Fruit fly (Drosophila melanogaster) whole organism, embryonic: Measurements from ENCODE around the gene CG1998.
A peak's percentile ranks its signal among the peaks of the same experiment; 100 is the strongest.

Source experiments
- Asciz ChIP-seq: fragments of 200-800 bp; sonication (Bioruptor generic); optimal IDR thresholded peaks from 2 replicates; lab custom pipeline; 2017; ENCODE audit warnings: missing biosample characterization, mild to moderate bottlenecking, missing genetic modification characterization, missing genetic modification reagents
- CG11504 ChIP-seq: fragments of 200-800 bp; sonication (Bioruptor generic); optimal IDR thresholded peaks from 3 replicates; lab custom pipeline; 2019; ENCODE audit warnings: missing biosample characterization, mild to moderate bottlenecking, missing genetic modification characterization, moderate library complexity
- CG12104 ChIP-seq: fragments of 200-800 bp; sonication (Bioruptor generic); optimal IDR thresholded peaks from 3 replicates; lab custom pipeline; 2016; ENCODE audit warnings: missing biosample characterization, missing genetic modification characterization
- CG14014 ChIP-seq: fragments of 200-800 bp; sonication (Bioruptor generic); IDR thresholded peaks from 2 replicates; pipeline ENCODE4 v1.3.6; 2022; ENCODE audit warnings: missing biosample characterization, missing genetic modification characterization
- CG15073 ChIP-seq: fragments of 200-800 bp; sonication (Bioruptor generic); optimal IDR thresholded peaks from 2 replicates; lab custom pipeline; 2016; ENCODE audit warnings: missing biosample characterization, missing genetic modification characterization
- CG1529 ChIP-seq: fragments of 200-800 bp; sonication (Bioruptor generic); optimal IDR thresholded peaks from 3 replicates; lab custom pipeline; 2018; ENCODE audit warnings: missing biosample characterization, missing genetic modification characterization
- CG15696 ChIP-seq: fragments of 200-800 bp; sonication (Bioruptor generic); optimal IDR thresholded peaks from 2 replicates; lab custom pipeline; 2019; ENCODE audit warnings: missing biosample characterization, mild to moderate bottlenecking, missing genetic modification characterization, moderate library complexity
- CG17361 ChIP-seq: fragments of 200-800 bp; sonication (Bioruptor generic); IDR thresholded peaks from 3 replicates; pipeline ENCODE4 v1.3.6; 2022; ENCODE audit warnings: missing biosample characterization, missing genetic modification characterization
- CG1792 ChIP-seq: fragments of 200-800 bp; sonication (Bioruptor generic); optimal IDR thresholded peaks from 2 replicates; lab custom pipeline; 2016; ENCODE audit warnings: missing biosample characterization, missing genetic modification characterization
- CG1832 ChIP-seq: fragments of 200-800 bp; sonication (Bioruptor generic); optimal IDR thresholded peaks from 2 replicates; lab custom pipeline; 2017; ENCODE audit warnings: missing biosample characterization, mild to moderate bottlenecking, missing genetic modification characterization, inconsistent platforms
- CG2129 ChIP-seq: fragments of 200-800 bp; sonication (Bioruptor generic); IDR thresholded peaks from 2 replicates; pipeline ENCODE4 v1.3.6; 2022; ENCODE audit warnings: missing biosample characterization, missing genetic modification characterization; ENCODE audit not compliant: partially characterized antibody
- CG32532 ChIP-seq: fragments of 200-800 bp; sonication (Bioruptor generic); IDR thresholded peaks from 2 replicates; pipeline ENCODE4 v1.3.6; 2022; ENCODE audit warnings: missing biosample characterization, missing genetic modification characterization
- CG32767 ChIP-seq: fragments of 200-800 bp; sonication (Bioruptor generic); IDR thresholded peaks from 2 replicates; pipeline ENCODE4 v1.3.6; 2022; ENCODE audit warnings: missing biosample characterization, missing genetic modification characterization
- CG33213 ChIP-seq: fragments of 200-800 bp; sonication (Bioruptor generic); optimal IDR thresholded peaks from 3 replicates; lab custom pipeline; 2016; ENCODE audit warnings: missing biosample characterization, missing genetic modification characterization
- CG34376 ChIP-seq: fragments of 200-800 bp; sonication (Bioruptor generic); optimal IDR thresholded peaks from 2 replicates; lab custom pipeline; 2018; ENCODE audit warnings: missing biosample characterization, mild to moderate bottlenecking, missing genetic modification characterization
- CG4282 ChIP-seq: fragments of 200-800 bp; sonication (Bioruptor generic); optimal IDR thresholded peaks from 2 replicates; lab custom pipeline; 2016; ENCODE audit warnings: missing biosample characterization, missing genetic modification characterization
- CG4730 ChIP-seq: fragments of 200-800 bp; sonication (Bioruptor generic); IDR thresholded peaks from 2 replicates; pipeline ENCODE4 v1.3.6; 2022; ENCODE audit warnings: missing biosample characterization, missing genetic modification characterization
- CG6654 ChIP-seq: fragments of 200-800 bp; sonication (Bioruptor generic); optimal IDR thresholded peaks from 2 replicates; lab custom pipeline; 2017; ENCODE audit warnings: missing biosample characterization, mild to moderate bottlenecking, missing genetic modification characterization
- CG6854 ChIP-seq: fragments of 200-800 bp; sonication (Bioruptor generic); optimal IDR thresholded peaks from 3 replicates; lab custom pipeline; 2017; ENCODE audit warnings: missing biosample characterization, mild to moderate bottlenecking, missing genetic modification characterization
- CG8765 ChIP-seq: fragments of 200-800 bp; sonication (Bioruptor generic); IDR thresholded peaks from 2 replicates; pipeline ENCODE4 v1.3.6; 2022; ENCODE audit warnings: missing biosample characterization, missing genetic modification characterization
- CG8944 ChIP-seq: fragments of 200-800 bp; sonication (Bioruptor generic); optimal IDR thresholded peaks from 3 replicates; lab custom pipeline; 2016; ENCODE audit warnings: missing biosample characterization, missing genetic modification characterization
- CG9727 ChIP-seq: fragments of 200-800 bp; sonication (Bioruptor generic); optimal IDR thresholded peaks from 3 replicates; lab custom pipeline; 2017; ENCODE audit warnings: missing biosample characterization, mild to moderate bottlenecking, missing genetic modification characterization
- Camta ChIP-seq: fragments of 200-800 bp; sonication (Bioruptor generic); optimal IDR thresholded peaks from 2 replicates; lab custom pipeline; 2016; ENCODE audit warnings: missing biosample characterization, missing genetic modification characterization
- CoRest ChIP-seq: fragments of 200-800 bp; sonication (Bioruptor generic); optimal IDR thresholded peaks from 3 replicates; lab custom pipeline; 2018; ENCODE audit warnings: missing biosample characterization, mild to moderate bottlenecking, missing genetic modification characterization, moderate library complexity
- CrebB ChIP-seq: fragments of 200-800 bp; sonication (Bioruptor generic); optimal IDR thresholded peaks from 3 replicates; lab custom pipeline; 2018; ENCODE audit warnings: missing biosample characterization, mild to moderate bottlenecking, missing genetic modification characterization
- D19A ChIP-seq: fragments of 200-800 bp; optimal IDR thresholded peaks from 3 replicates; lab custom pipeline; 2019; ENCODE audit warnings: missing biosample characterization, mild to moderate bottlenecking, missing genetic modification characterization, moderate library complexity
- Eip74EF ChIP-seq, 2 experiments: fragments of 200-800 bp in 1 of 2; fragments of >200 bp in 1 of 2; sonication (Bioruptor generic) in 1 of 2; optimal IDR thresholded peaks; 2 replicates each; lab custom pipeline; 2017 to 2019; ENCODE audit warnings: missing biosample characterization in 2 of 2, missing genetic modification characterization in 2 of 2, mild to moderate bottlenecking in 1 of 2, moderate library complexity in 1 of 2
- Neu2 ChIP-seq: fragments of 200-800 bp; sonication (Bioruptor generic); optimal IDR thresholded peaks from 3 replicates; lab custom pipeline; 2016; ENCODE audit warnings: missing biosample characterization, missing genetic modification characterization, borderline replicate concordance
- Opbp ChIP-seq: fragments of 200-800 bp; sonication (Bioruptor generic); IDR thresholded peaks from 3 replicates; pipeline ENCODE4 v1.3.6; 2022; ENCODE audit warnings: missing biosample characterization, missing genetic modification characterization; ENCODE audit not compliant: partially characterized antibody
- Ravus ChIP-seq: fragments of 200-800 bp; sonication (Bioruptor generic); IDR thresholded peaks from 2 replicates; pipeline ENCODE4 v1.3.6; 2022; ENCODE audit warnings: missing biosample characterization, missing genetic modification characterization
- Side ChIP-seq: fragments of 200-800 bp; sonication (Bioruptor generic); optimal IDR thresholded peaks from 2 replicates; lab custom pipeline; 2016; ENCODE audit warnings: missing biosample characterization, missing genetic modification characterization
- Sry-β ChIP-seq: fragments of 200-800 bp; sonication (Bioruptor generic); optimal IDR thresholded peaks from 2 replicates; lab custom pipeline; 2018; ENCODE audit warnings: missing biosample characterization, mild to moderate bottlenecking, missing genetic modification characterization, moderate library complexity
- Taf1 ChIP-seq: fragments of 200-800 bp; sonication (Bioruptor generic); IDR thresholded peaks from 2 replicates; pipeline ENCODE4 v1.3.6; 2022; ENCODE audit warnings: missing biosample characterization, missing genetic modification characterization
- aop ChIP-seq: fragments of 200-800 bp; sonication (Bioruptor generic); IDR thresholded peaks from 2 replicates; pipeline ENCODE4 v1.3.6; 2022; ENCODE audit warnings: missing biosample characterization, missing genetic modification characterization
- ase ChIP-seq: fragments of 200-800 bp; sonication (Bioruptor generic); IDR thresholded peaks from 3 replicates; pipeline ENCODE4 v1.3.6; 2022; ENCODE audit warnings: missing biosample characterization, missing genetic modification characterization
- bowl ChIP-seq: fragments of 200-800 bp; sonication (Bioruptor generic); IDR thresholded peaks from 2 replicates; pipeline ENCODE4 v1.3.6; 2022; ENCODE audit warnings: missing biosample characterization, missing genetic modification characterization
- dmrt99B ChIP-seq: fragments of 200-800 bp; sonication (Bioruptor generic); optimal IDR thresholded peaks from 2 replicates; lab custom pipeline; 2018; ENCODE audit warnings: missing biosample characterization, mild to moderate bottlenecking, missing genetic modification characterization, moderate library complexity
- eyg ChIP-seq: fragments of 200-800 bp; sonication (Bioruptor generic); optimal IDR thresholded peaks from 3 replicates; lab custom pipeline; 2016; ENCODE audit warnings: missing biosample characterization, missing genetic modification characterization
- fd3F ChIP-seq: fragments of 200-800 bp; sonication (Bioruptor generic); optimal IDR thresholded peaks from 2 replicates; lab custom pipeline; 2018; ENCODE audit warnings: missing biosample characterization, mild to moderate bottlenecking, missing genetic modification characterization, moderate library complexity
- fd96Cb ChIP-seq: fragments of 200-800 bp; sonication (Bioruptor generic); optimal IDR thresholded peaks from 2 replicates; lab custom pipeline; 2018; ENCODE audit warnings: missing biosample characterization, mild to moderate bottlenecking, missing genetic modification characterization, moderate library complexity
- jumu ChIP-seq: fragments of 200-800 bp; sonication (Bioruptor generic); optimal IDR thresholded peaks from 3 replicates; lab custom pipeline; 2016; ENCODE audit warnings: missing biosample characterization, missing genetic modification characterization
- pan ChIP-seq, 4 experiments: fragments of >200 bp in 3 of 4; fragments of 200-800 bp in 1 of 4; sonication (Bioruptor generic) in 1 of 4; optimal IDR thresholded peaks in 3 of 4; IDR thresholded peaks in 1 of 4; 2 replicates each; pipeline versions ENCODE4 v1.3.6 to Lab custom; 2017 to 2022; ENCODE audit warnings: missing biosample characterization in 2 of 4, missing genetic modification characterization in 2 of 4, mixed read lengths in 1 of 4
- repo ChIP-seq: fragments of 200-800 bp; sonication (Bioruptor generic); optimal IDR thresholded peaks from 2 replicates; lab custom pipeline; 2016; ENCODE audit warnings: missing biosample characterization, missing genetic modification characterization
- slou ChIP-seq: fragments of 200-800 bp; sonication (Bioruptor generic); optimal IDR thresholded peaks from 3 replicates; lab custom pipeline; 2016; ENCODE audit warnings: missing biosample characterization, missing genetic modification characterization
- tin ChIP-seq: fragments of 200-800 bp; sonication (Bioruptor generic); optimal IDR thresholded peaks from 3 replicates; lab custom pipeline; 2016; ENCODE audit warnings: missing biosample characterization, missing genetic modification characterization
- trem ChIP-seq: fragments of 200-800 bp; optimal IDR thresholded peaks from 3 replicates; lab custom pipeline; 2019; ENCODE audit warnings: missing biosample characterization, mild to moderate bottlenecking, missing genetic modification characterization, moderate library complexity
- tup ChIP-seq: fragments of 200-800 bp; sonication (Bioruptor generic); optimal IDR thresholded peaks from 2 replicates; lab custom pipeline; 2016; ENCODE audit warnings: missing biosample characterization, mild to moderate bottlenecking, missing genetic modification characterization, moderate library complexity
- twi ChIP-seq: fragments of 200-800 bp; optimal IDR thresholded peaks from 2 replicates; lab custom pipeline; 2019; ENCODE audit warnings: missing biosample characterization, mild to moderate bottlenecking, missing genetic modification characterization, moderate library complexity
- vvl ChIP-seq: fragments of 200-800 bp; sonication (Bioruptor generic); IDR thresholded peaks from 2 replicates; pipeline ENCODE4 v1.3.6; 2022; ENCODE audit warnings: missing biosample characterization, missing genetic modification characterization
- z ChIP-seq: fragments of 200-800 bp; sonication (Bioruptor generic); IDR thresholded peaks from 3 replicates; pipeline ENCODE4 v1.3.6; 2022; ENCODE audit warnings: missing biosample characterization, missing genetic modification characterization

Gene CG1998

DNA sequence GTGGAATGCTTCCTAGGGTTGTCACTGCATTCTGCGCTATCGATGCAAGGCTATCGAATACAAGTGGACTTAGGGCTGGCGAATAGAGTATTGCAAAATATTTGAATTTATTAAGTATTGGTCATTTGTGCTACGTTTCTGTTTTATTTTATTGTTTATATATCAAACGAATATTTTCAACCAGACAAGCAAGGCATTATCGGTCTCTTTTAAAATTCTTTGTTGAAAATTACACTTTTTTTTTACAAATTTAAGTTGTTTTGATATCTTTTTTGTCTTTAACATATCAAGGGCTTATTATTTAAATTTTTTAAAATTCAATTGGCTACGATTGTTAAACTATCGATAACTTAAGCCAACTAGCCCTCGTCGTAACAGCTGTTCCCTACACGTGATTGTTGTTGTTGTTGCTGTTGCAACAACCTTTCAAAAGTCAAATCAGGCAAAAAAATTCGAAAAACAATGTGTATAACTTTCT is 25.5 kb downstream of the CG1998 start, which contains the start of the genes Ype and CG1662 (continued):
- TF ChIP-seq Sry-β (no peak), repo (GFP tag; lab: Kevin White, UChicago) (peak; percentile 3), CG33213 (GFP tag; lab: Kevin White, UChicago) (peak; percentile 24), D19A (peak; percentile 58), CG4730 (GFP tag; lab: Robert Waterston, UW) (peak; percentile 52), CG1529 (GFP tag; lab: Kevin White, UChicago) (peak; percentile 53), vvl (peak; percentile 74), CG1832 (GFP tag; lab: Kevin White, UChicago) (no peak), pan (optimal IDR thresholded peaks at IDR 0.05; lab: Kevin White, UChicago) (no peak), pan (GFP tag; optimal IDR thresholded peaks at IDR 0.05 in 1 of 2, IDR thresholded peaks at IDR 0.05 in 1 of 2) (peak in 1 of 2 experiments; percentile 66), CG32532 (GFP tag; lab: Robert Waterston, UW) (peak; percentile 77), fd3F (GFP tag; lab: Kevin White, UChicago) (peak; percentile 65), CG32767 (GFP tag; lab: Robert Waterston, UW) (no peak), aop (no peak), CG12104 (GFP tag; lab: Kevin White, UChicago) (peak; percentile 79), CG15696 (tag; lab: Kevin White, UChicago) (peak; percentile 83), twi (peak; percentile 61), slou (peak; percentile 58), ase (GFP tag; lab: Robert Waterston, UW) (peak; percentile 42; the same call in 1 of the 3 replicates), CG2129 (GFP tag; lab: Robert Waterston, UW) (peak; percentile 72), trem (peak; percentile 72), Opbp (GFP tag; lab: Robert Waterston, UW) (peak; percentile 59; the same call in 2 of the 3 replicates), Ravus (GFP tag; lab: Robert Waterston, UW) (no peak; the same call in 1 of the 2 replicates), CG6654 (GFP tag; lab: Kevin White, UChicago) (peak; percentile 39), CG34376 (peak; percentile 47), CoRest (peak; percentile 86), CG17361 (GFP tag; lab: Robert Waterston, UW) (peak; percentile 88), CG9727 (GFP tag; lab: Kevin White, UChicago) (peak; percentile 80), fd96Cb (tag; lab: Kevin White, UChicago) (peak; percentile 56), CG8765 (no peak), Taf1 (peak; percentile 8; the same call in 1 of the 2 replicates), CrebB (tag; lab: Kevin White, UChicago) (no peak), Camta (GFP tag; lab: Kevin White, UChicago) (peak; percentile 57), Asciz (GFP tag; lab: Kevin White, UChicago) (peak; percentile 19), CG14014 (GFP tag; lab: Robert Waterston, UW) (peak; percentile 44; the same call in 1 of the 2 replicates), CG4282 (GFP tag; lab: Kevin White, UChicago) (peak; percentile 17), Neu2 (GFP tag; lab: Kevin White, UChicago) (no peak), CG1792 (peak; percentile 36), CG6854 (GFP tag; lab: Kevin White, UChicago) (no peak), CG15073 (GFP tag; lab: Kevin White, UChicago) (no peak), dmrt99B (tag; lab: Kevin White, UChicago) (peak; percentile 67), CG8944 (GFP tag; lab: Kevin White, UChicago) (peak; percentile 54), Eip74EF (GFP tag; optimal IDR thresholded peaks at IDR 0.05; lab: Kevin White, UChicago) (no peak), tin (GFP tag; lab: Kevin White, UChicago) (peak; percentile 80), bowl (GFP tag; lab: Robert Waterston, UW) (no peak), CG11504 (tag; lab: Kevin White, UChicago) (peak; percentile 78), Side (GFP tag; lab: Kevin White, UChicago) (peak; percentile 27), jumu (GFP tag; lab: Kevin White, UChicago) (peak; percentile 67), tup (GFP tag; lab: Kevin White, UChicago) (peak; percentile 55), eyg (GFP tag; lab: Kevin White, UChicago) (peak; percentile 11), z (GFP tag; lab: Robert Waterston, UW) (no peak)
